Worm (Caenorhabditis elegans) whole organism, midembryonic: ENCODE measurements around the gene mask-1.

Experiments
- T22C8.4 ChIP-seq: fragments of 200-800 bp; sonication (Bioruptor generic); IDR thresholded peaks from 2 replicates; pipeline ENCODE4 v1.3.6; 2022; ENCODE audit warnings: missing genetic modification characterization, missing compliant biosample characterization
- cog-1 ChIP-seq: sonication (generic microtip); optimal IDR thresholded peaks from 2 replicates; lab custom pipeline; 2016; ENCODE audit warnings: missing genetic modification characterization, missing compliant biosample characterization
- flt-1 ChIP-seq: fragments of 200-800 bp; sonication (Bioruptor generic); IDR thresholded peaks from 2 replicates; pipeline ENCODE4 v1.3.6; 2022; ENCODE audit warnings: missing genetic modification characterization, missing compliant biosample characterization
- klf-2 ChIP-seq: fragments of 200-800 bp; sonication (Bioruptor generic); conservative IDR thresholded peaks from 2 replicates; pipeline ENCODE4 v1.3.6; 2022; ENCODE audit warnings: missing genetic modification reagents, missing genetic modification characterization, missing compliant biosample characterization
- med-1 ChIP-seq: sonication (generic microtip); optimal IDR thresholded peaks from 2 replicates; lab custom pipeline; 2017; ENCODE audit warnings: missing genetic modification characterization, mild to moderate bottlenecking, missing compliant biosample characterization, antibody characterized with exemption, missing genetic modification reagents; ENCODE audit not compliant: insufficient read depth
- ref-1 ChIP-seq: fragments of 200-800 bp; sonication (Bioruptor generic); conservative IDR thresholded peaks from 2 replicates; pipeline ENCODE4 v1.3.6; 2022; ENCODE audit warnings: missing genetic modification reagents, missing genetic modification characterization, missing compliant biosample characterization
- tab-1 ChIP-seq: fragments of 200-800 bp; sonication (Bioruptor generic); IDR thresholded peaks from 2 replicates; pipeline ENCODE4 v1.3.6; 2022; ENCODE audit warnings: missing genetic modification characterization, missing compliant biosample characterization
- ztf-23 ChIP-seq: fragments of 200-800 bp; sonication (Bioruptor generic); IDR thresholded peaks from 2 replicates; pipeline ENCODE4 v1.3.6; 2022; ENCODE audit warnings: missing genetic modification reagents, missing genetic modification characterization, missing compliant biosample characterization
- ztf-29 ChIP-seq: fragments of 200-800 bp; sonication (Bioruptor generic); IDR thresholded peaks from 2 replicates; pipeline ENCODE4 v1.3.6; 2022; ENCODE audit warnings: missing genetic modification reagents, missing genetic modification characterization, missing compliant biosample characterization

The mask-1 gene

DNA sequence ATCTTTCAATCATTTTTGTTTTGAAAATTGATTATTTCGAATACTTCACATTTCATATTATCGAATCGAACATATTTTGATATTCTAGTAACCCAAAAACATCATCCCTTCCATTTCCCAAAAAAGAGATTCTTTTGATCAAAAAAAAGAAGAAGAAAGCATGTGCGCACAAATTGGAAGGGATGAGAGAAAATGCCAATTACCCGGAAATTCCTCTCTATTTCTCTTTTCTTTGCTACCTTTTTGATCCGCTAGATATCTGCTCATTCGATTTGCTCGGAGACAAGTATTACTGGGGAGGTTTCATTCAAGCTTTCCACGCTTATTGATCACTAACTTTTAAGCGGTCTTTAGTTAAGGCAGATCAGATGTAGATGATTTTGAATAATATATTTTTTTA is 22.1 kb downstream of the mask-1 start:
- TF ChIP-seq ztf-23 (no peak), T22C8.4 (GFP tag; lab: Robert Waterston, UW) (no peak), tab-1 (GFP tag; lab: Robert Waterston, UW) (no peak), ztf-29 (GFP tag; lab: Robert Waterston, UW) (no peak), cog-1 (no peak), med-1 (GFP tag; lab: Kevin White, UChicago) (no peak), klf-2 (no peak), ref-1 (GFP tag; lab: Robert Waterston, UW) (no peak), flt-1 (GFP tag; lab: Robert Waterston, UW) (no peak)

- no peak for TF ChIP-seq med-1 (GFP tag; lab: Kevin White, UChicago)
- TF ChIP-seq flt-1 (GFP tag; lab: Robert Waterston, UW), result no peak
- TF ChIP-seq cog-1, result no peak
- no peak for TF ChIP-seq T22C8.4 (GFP tag; lab: Robert Waterston, UW)
- TF ChIP-seq ref-1 (GFP tag; lab: Robert Waterston, UW), result no peak
- no peak for TF ChIP-seq ztf-23
- TF ChIP-seq tab-1 (GFP tag; lab: Robert Waterston, UW), result no peak
- TF ChIP-seq ztf-29 (GFP tag; lab: Robert Waterston, UW), result no peak
- no peak for TF ChIP-seq klf-2
Measured at ce11 chrIV:10398244-10398643, 23.5 kb downstream of the mask-1 start.

DNA sequence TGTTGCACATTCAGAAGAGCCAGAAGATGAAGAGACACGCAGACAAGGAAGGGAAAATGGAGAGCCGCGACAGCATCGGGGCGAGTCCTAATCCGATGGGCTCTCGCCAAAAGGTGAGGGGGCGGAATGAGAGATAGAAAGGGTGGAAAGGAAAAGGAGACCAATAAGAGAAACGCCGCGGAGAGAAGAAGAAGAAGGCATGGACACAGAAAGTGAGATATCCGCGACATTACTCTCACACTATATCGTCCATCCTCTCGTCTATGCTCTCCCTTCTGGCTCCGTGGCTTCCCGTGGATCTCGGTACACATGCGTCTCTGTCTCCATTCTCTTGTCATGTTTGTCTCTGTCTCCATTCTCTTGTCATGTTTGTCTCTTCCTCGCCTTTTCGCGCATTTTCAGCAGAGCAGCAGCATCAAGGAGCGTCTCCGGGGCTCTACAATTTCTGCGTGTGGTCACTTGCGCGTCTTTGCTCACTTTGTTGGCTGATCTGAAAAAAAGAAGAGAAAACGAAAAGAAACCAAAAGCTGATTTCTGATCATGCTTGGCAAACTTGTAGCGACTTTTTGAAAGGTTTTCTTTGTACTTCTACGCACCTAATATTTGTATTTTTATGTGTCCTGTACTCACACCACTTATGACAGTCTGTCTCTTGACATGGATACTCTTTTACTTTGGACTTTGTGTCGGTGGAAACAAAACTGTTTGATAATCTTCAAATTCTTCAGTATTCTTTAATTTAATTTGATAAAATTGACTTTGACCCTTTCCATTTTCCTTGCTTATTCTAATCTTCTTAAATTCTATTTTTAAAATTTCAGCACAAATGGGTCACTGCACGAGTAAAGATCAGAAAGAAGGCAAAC is 28.7 kb downstream of the mask-1 start, which contains the start of gene gpa-7:
TSS of gene gpa-7 (plus strand) at position 816 of the 866 bp plus-strand sequence.
- TF ChIP-seq ztf-23 (no peak), flt-1 (GFP tag; lab: Robert Waterston, UW) (no peak; the same call in 1 of the 2 replicates), tab-1 (GFP tag; lab: Robert Waterston, UW) (no peak), ztf-29 (GFP tag; lab: Robert Waterston, UW) (no peak), cog-1 (peak; percentile 80)

DNA sequence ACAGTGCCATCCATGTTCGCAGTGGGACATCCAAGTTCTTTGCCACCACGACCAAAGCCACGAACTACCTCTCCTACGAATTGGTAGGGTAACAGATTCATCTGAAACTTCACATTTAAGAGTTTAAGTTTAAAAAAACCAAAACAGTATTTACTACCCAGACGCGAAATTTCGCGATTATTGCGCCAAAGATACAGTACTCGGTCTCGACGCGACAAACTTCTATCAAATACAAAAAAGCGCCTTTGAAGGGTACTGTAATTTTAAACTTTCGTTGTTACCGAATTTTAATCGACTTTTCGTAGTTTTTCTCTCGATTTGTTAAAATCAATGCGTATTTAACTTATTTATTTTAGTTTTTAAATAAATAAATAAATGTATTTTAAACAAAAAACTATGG is 34.7 kb downstream of the mask-1 start, which contains the start of gene rfk-1:
TSS of gene rfk-1 (minus strand) at position 101 of the 400 bp plus-strand sequence.
- no peak for TF ChIP-seq klf-2
- TF ChIP-seq ztf-23, result no peak
- no peak for TF ChIP-seq ztf-29 (GFP tag; lab: Robert Waterston, UW)
- no peak for TF ChIP-seq ref-1 (GFP tag; lab: Robert Waterston, UW)
- no peak for TF ChIP-seq T22C8.4 (GFP tag; lab: Robert Waterston, UW)
- no peak for TF ChIP-seq tab-1 (GFP tag; lab: Robert Waterston, UW)
- no peak for TF ChIP-seq med-1 (GFP tag; lab: Kevin White, UChicago)

DNA sequence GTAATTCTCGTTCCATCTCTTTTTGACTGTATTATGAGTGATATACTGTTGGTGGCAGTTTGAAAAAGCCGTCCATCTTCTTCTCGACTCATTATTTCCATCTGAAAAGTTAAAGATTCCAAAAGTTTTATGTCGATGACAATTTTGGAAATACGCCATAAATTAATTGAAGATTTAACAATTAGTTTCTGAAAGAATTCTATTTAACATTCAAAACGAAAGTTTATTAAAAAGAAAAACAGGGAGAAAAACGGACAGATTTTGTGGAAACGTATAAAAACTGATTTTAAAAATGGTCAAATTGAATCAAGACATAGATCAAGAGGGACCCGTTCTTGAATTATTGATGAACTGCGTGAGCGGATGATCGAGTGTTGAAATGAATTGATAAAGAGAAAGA is 39.1 kb downstream of the mask-1 start, which contains the start of gene R10H10.7:
TSS of gene R10H10.7 (minus strand) at position 101 of the 400 bp plus-strand sequence.
- TF ChIP-seq flt-1 (GFP tag; lab: Robert Waterston, UW) (no peak), ztf-23 (no peak), med-1 (GFP tag; lab: Kevin White, UChicago) (no peak), T22C8.4 (GFP tag; lab: Robert Waterston, UW) (no peak), ref-1 (GFP tag; lab: Robert Waterston, UW) (no peak), cog-1 (no peak), tab-1 (GFP tag; lab: Robert Waterston, UW) (no peak), ztf-29 (GFP tag; lab: Robert Waterston, UW) (no peak), klf-2 (no peak)

- TF ChIP-seq T22C8.4 (GFP tag; lab: Robert Waterston, UW), result no peak
- no peak for TF ChIP-seq tab-1 (GFP tag; lab: Robert Waterston, UW)
- no peak for TF ChIP-seq ztf-29 (GFP tag; lab: Robert Waterston, UW)
- TF ChIP-seq flt-1 (GFP tag; lab: Robert Waterston, UW), result no peak
- no peak for TF ChIP-seq med-1 (GFP tag; lab: Kevin White, UChicago)
Measured at ce11 chrIV:10417781-10418180, 43.1 kb downstream of the mask-1 start, which contains the start of gene F13B12.6. Gene F13B12.6 (minus strand): TSS chrIV:10417881.

- TF ChIP-seq klf-2, result no peak
- TF ChIP-seq ref-1 (GFP tag; lab: Robert Waterston, UW), result no peak
- no peak for TF ChIP-seq ztf-29 (GFP tag; lab: Robert Waterston, UW)
- no peak for TF ChIP-seq flt-1 (GFP tag; lab: Robert Waterston, UW)
- TF ChIP-seq cog-1, result no peak
- TF ChIP-seq T22C8.4 (GFP tag; lab: Robert Waterston, UW), result no peak
- no peak for TF ChIP-seq med-1 (GFP tag; lab: Kevin White, UChicago)
- no peak for TF ChIP-seq tab-1 (GFP tag; lab: Robert Waterston, UW)
- no peak for TF ChIP-seq ztf-23
Measured at ce11 chrIV:10419896-10420295, 45.2 kb downstream of the mask-1 start.

DNA sequence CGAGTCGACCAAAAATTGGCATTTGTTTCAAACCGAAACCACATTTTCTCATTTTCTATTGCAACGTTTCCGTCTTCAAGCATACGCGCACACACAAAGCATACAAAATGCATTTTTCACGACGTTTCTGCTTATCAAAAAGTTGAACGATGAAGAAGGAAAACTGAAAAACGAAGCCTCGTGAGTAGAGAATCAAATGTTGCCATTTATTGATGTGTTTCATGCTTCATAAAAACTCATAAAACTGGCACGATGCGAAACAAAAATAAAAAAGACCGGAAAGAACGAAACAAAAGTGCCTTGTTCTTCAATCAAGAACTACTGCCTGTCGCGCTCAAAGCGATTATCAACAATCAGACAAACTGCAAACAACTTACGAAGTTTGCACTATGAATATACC is 45.7 kb downstream of the mask-1 start:
- no peak for TF ChIP-seq flt-1 (GFP tag; lab: Robert Waterston, UW)
- TF ChIP-seq cog-1, result no peak
- TF ChIP-seq ztf-29 (GFP tag; lab: Robert Waterston, UW), result no peak
- TF ChIP-seq ztf-23, result no peak
- no peak for TF ChIP-seq klf-2
- no peak for TF ChIP-seq tab-1 (GFP tag; lab: Robert Waterston, UW)
- TF ChIP-seq T22C8.4 (GFP tag; lab: Robert Waterston, UW), result no peak
- no peak for TF ChIP-seq med-1 (GFP tag; lab: Kevin White, UChicago)
- TF ChIP-seq ref-1 (GFP tag; lab: Robert Waterston, UW), result no peak

DNA sequence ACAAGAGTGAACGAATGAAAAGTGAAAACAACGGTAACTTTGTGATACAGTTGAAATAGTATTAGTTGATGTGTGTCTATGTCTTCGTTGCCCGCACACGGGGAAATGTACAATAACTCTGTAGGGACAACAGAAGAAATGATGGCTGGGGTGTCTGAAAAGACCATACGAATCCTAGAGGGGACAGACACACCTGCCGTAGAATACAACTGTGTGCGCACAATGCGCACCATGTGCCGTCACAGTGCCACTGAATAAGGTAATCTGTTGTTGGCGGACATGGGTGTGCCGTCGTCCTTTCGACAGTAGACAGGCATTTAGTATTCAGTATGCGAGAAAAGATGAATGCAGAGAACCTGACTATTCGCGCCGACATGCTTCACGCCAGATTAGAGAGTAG is 46.6 kb downstream of the mask-1 start:
- TF ChIP-seq med-1 (GFP tag; lab: Kevin White, UChicago), result no peak
